Worm (Caenorhabditis elegans): ENCODE data around the gene K07D4.2.

- TF ChIP-seq F13C5.2 (tag; optimal IDR thresholded peaks at IDR 0.05): no peak
- TF ChIP-seq pes-1 (GFP tag; IDR thresholded peaks at IDR 0.05): no peak
- TF ChIP-seq scrt-1 (GFP tag; IDR thresholded peaks at IDR 0.05): no peak
- TF ChIP-seq ama-1 (optimal IDR thresholded peaks at IDR 0.05): no peak
- no peak for TF ChIP-seq flt-1 (GFP tag; IDR thresholded peaks at IDR 0.05)
- TF ChIP-seq hmbx-1 (tag; optimal IDR thresholded peaks at IDR 0.05): no peak
- no peak for TF ChIP-seq hmg-4 (GFP tag; optimal IDR thresholded peaks at IDR 0.05)
- TF ChIP-seq tra-4 (tag; optimal IDR thresholded peaks at IDR 0.05): no peak
- no peak for TF ChIP-seq aly-1 (tag; optimal IDR thresholded peaks at IDR 0.05)
- no peak for TF ChIP-seq sea-1 (GFP tag; conservative IDR thresholded peaks at IDR 0.05)
Measured at ce11 chrII:4091828-4092227, 46.5 kb upstream of the K07D4.2 start, which contains the start of gene R11F4.1.
